Worm (Caenorhabditis elegans): ENCODE measurements around the gene col-115.

col-115 gene

ce11 chrIV:7983728-7984346, 4.6 kb upstream of the col-115 start (continued):
- TF ChIP-seq lin-39 (tag; optimal IDR thresholded peaks at IDR 0.05) (no peak), aha-1 (tag) (peak; percentile 58), hif-1 (tag; optimal IDR thresholded peaks at IDR 0.05) (no peak), hlh-30 (tag; optimal IDR thresholded peaks at IDR 0.05; ENCODE audit: insufficient read depth) (no peak), unc-39 (tag; optimal IDR thresholded peaks at IDR 0.05) (no peak), daf-16 (GFP tag; optimal IDR thresholded peaks at IDR 0.05) (peak in 1 of 2 experiments; percentile 14), daf-16 (tag; optimal IDR thresholded peaks at IDR 0.05) (peak; percentile 4), madf-9 (GFP tag; conservative IDR thresholded peaks at IDR 0.05) (no peak), mep-1 (tag; optimal IDR thresholded peaks at IDR 0.05) (peak; percentile 38), nhr-10 (tag; optimal IDR thresholded peaks at IDR 0.05) (no peak), ceh-82 (tag; optimal IDR thresholded peaks at IDR 0.05) (no peak), F49E8.2 (tag; optimal IDR thresholded peaks at IDR 0.05; ENCODE audit: borderline replicate concordance) (no peak), daf-12 (tag; optimal IDR thresholded peaks at IDR 0.05) (no peak), ceh-32 (tag; optimal IDR thresholded peaks at IDR 0.05; ENCODE audit: poor library complexity) (no peak), pha-4 (GFP tag; IDR thresholded peaks at IDR 0.05) (peak; percentile 34; the same call in 1 of the 2 replicates), pha-4 (tag; optimal IDR thresholded peaks at IDR 0.05) (no peak), aly-2 (tag; optimal IDR thresholded peaks at IDR 0.05) (no peak), mxl-2 (GFP tag; conservative IDR thresholded peaks at IDR 0.05) (no peak), nhr-237 (tag; optimal IDR thresholded peaks at IDR 0.05) (no peak), nhr-25 (tag; optimal IDR thresholded peaks at IDR 0.05; ENCODE audit: borderline replicate concordance, insufficient read depth) (no peak), mes-2 (tag; optimal IDR thresholded peaks at IDR 0.05; ENCODE audit: poor library complexity, severe bottlenecking) (peak; percentile 16), F37D6.2 (tag; optimal IDR thresholded peaks at IDR 0.05) (no peak), attf-4 (tag; optimal IDR thresholded peaks at IDR 0.05) (no peak), skn-1 (tag; optimal IDR thresholded peaks at IDR 0.05) (no peak), lin-15B (tag; optimal IDR thresholded peaks at IDR 0.05) (no peak), zip-2 (tag; optimal IDR thresholded peaks at IDR 0.05) (no peak), fkh-10 (GFP tag; optimal IDR thresholded peaks at IDR 0.05) (no peak), dve-1 (tag; optimal IDR thresholded peaks at IDR 0.05; ENCODE audit: insufficient read depth) (peak; percentile 35), ces-1 (GFP tag; optimal IDR thresholded peaks at IDR 0.05) (no peak), lim-7 (GFP tag; IDR thresholded peaks at IDR 0.05) (no peak), egl-43 (GFP tag; IDR thresholded peaks at IDR 0.05) (no peak; the same call in 1 of the 2 replicates), mdl-1 (tag; optimal IDR thresholded peaks at IDR 0.05) (no peak), dpl-1 (GFP tag; optimal IDR thresholded peaks at IDR 0.05) (no peak), unc-62 (GFP tag; optimal IDR thresholded peaks at IDR 0.05 in 1 of 2) (peak in 1 of 2 experiments; percentile 76), unc-62 (tag; optimal IDR thresholded peaks at IDR 0.05) (no peak), dmd-9 (GFP tag; IDR thresholded peaks at IDR 0.05) (0 out of 2 replicates have a peak, but pooled peaks have one; percentile 46), nhr-11 (tag; optimal IDR thresholded peaks at IDR 0.05) (no peak), spr-1 (tag; optimal IDR thresholded peaks at IDR 0.05) (peak; percentile 31), fos-1 (tag; optimal IDR thresholded peaks at IDR 0.05) (no peak), ctbp-1 (GFP tag; IDR thresholded peaks at IDR 0.05) (no peak), tag-97 (GFP tag; IDR thresholded peaks at IDR 0.05) (no peak), Y48G9A.11 (GFP tag; IDR thresholded peaks at IDR 0.05) (no peak; the same call in 1 of the 2 replicates), T26A8.4 (GFP tag; IDR thresholded peaks at IDR 0.05) (peak; percentile 75; the same call in 1 of the 2 replicates), dmd-8 (GFP tag; IDR thresholded peaks at IDR 0.05) (no peak), tra-1 (GFP tag; IDR thresholded peaks at IDR 0.05) (0 out of 2 replicates have a peak, but pooled peaks have one; percentile 12), hmg-1.1 (GFP tag; IDR thresholded peaks at IDR 0.05) (0 out of 2 replicates have a peak, but pooled peaks have one; percentile 32), lin-38 (GFP tag; IDR thresholded peaks at IDR 0.05) (peak; percentile 47), ceh-44 (GFP tag; IDR thresholded peaks at IDR 0.05) (no peak), pqm-1 (tag; optimal IDR thresholded peaks at IDR 0.05) (no peak), snpc-1.2 (GFP tag; IDR thresholded peaks at IDR 0.05) (no peak), snpc-4 (tag; optimal IDR thresholded peaks at IDR 0.05) (no peak)

Measured in whole organism, L4 larva.